Fruit fly (Drosophila melanogaster): ENCODE data around the gene RpL13A.

Gene RpL13A

dm6 chr3R:5660198-5660893, 36.1 kb downstream of the RpL13A start, which contains the start of gene Wdr33 (continued):
- peak in 1 of 3 experiments; percentile 56 for TF ChIP-seq lola (GFP tag; optimal IDR thresholded peaks at IDR 0.05)
- TF ChIP-seq CG1602 (GFP tag; optimal IDR thresholded peaks at IDR 0.05): peak; percentile 37
- no peak for TF ChIP-seq CG7271 (tag; optimal IDR thresholded peaks at IDR 0.05)
- TF ChIP-seq crol (GFP tag; IDR thresholded peaks at IDR 0.05): no peak
- no peak for TF ChIP-seq CG6683 (GFP tag; optimal IDR thresholded peaks at IDR 0.05)
- no peak for TF ChIP-seq Sox100B (GFP tag; optimal IDR thresholded peaks at IDR 0.05)
- no peak for TF ChIP-seq CG7987 (GFP tag; optimal IDR thresholded peaks at IDR 0.05)
- TF ChIP-seq hb (GFP tag; IDR thresholded peaks at IDR 0.05; ENCODE audit: partially characterized antibody): peak; percentile 84
- no peak for TF ChIP-seq CG2875 (GFP tag; optimal IDR thresholded peaks at IDR 0.05)
- TF ChIP-seq Bteb2 (GFP tag; optimal IDR thresholded peaks at IDR 0.05): peak; percentile 15
- no peak for TF ChIP-seq jing (GFP tag; optimal IDR thresholded peaks at IDR 0.05)
- TF ChIP-seq corto (GFP tag; optimal IDR thresholded peaks at IDR 0.05): peak; percentile 45
- TF ChIP-seq tx (GFP tag; optimal IDR thresholded peaks at IDR 0.05): no peak
- no peak for TF ChIP-seq Xrp1 (GFP tag; IDR thresholded peaks at IDR 0.05)

DNA sequence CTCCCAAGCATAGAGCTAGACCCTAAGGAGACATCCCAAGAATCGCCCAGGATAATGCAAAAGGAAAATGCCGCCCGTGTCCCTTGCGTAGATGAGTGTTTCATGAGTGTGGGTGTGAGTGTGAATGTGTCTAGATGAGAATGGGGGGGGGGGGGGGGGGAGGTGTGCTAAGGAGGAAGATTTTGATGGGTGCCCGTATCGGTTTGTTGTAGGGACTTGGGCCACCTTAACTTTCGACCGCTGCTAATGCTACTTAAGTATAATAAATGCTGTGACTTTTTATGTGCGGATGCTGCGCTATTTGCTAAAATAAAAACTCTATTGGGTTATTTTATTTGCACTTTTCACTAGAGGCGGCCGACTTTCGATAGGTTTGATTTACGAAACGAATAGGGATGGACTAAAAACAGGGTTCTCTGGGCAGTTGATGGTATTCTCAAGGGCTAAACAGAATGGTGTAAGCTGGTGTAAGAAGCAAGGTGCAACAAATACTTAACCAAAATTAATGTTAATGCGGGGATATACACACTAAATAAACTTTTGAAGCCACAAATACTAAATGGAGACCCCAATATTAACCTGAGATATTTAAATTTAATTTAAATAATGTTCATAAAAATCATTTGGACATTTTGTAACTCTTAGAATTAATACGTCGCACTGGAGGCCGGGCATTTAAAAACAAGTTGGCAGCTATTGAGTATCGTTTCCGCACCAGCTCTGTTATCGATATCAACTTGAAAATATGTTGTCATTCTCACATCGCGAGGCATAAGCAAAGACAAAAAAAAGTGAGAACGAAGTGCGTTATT, 44.9 kb downstream of the RpL13A start, which contains the start of the genes Xe7 and Atg17:
Gene Xe7 (minus strand): TSS at position 407 of the 812 bp plus-strand sequence.
Gene Atg17 (plus strand): TSS at position 786 of the 812 bp plus-strand sequence.
- TF ChIP-seq amos (GFP tag; IDR thresholded peaks at IDR 0.05; ENCODE audit: partially characterized antibody) (peak; percentile 59), ash1 (GFP tag; optimal IDR thresholded peaks at IDR 0.05) (peak; percentile 47), BtbVII (GFP tag; optimal IDR thresholded peaks at IDR 0.05) (peak; percentile 77), CG18476 (GFP tag; optimal IDR thresholded peaks at IDR 0.05) (peak; percentile 81), CG33557 (GFP tag; optimal IDR thresholded peaks at IDR 0.05) (peak; percentile 90), CG4328 (GFP tag; optimal IDR thresholded peaks at IDR 0.05) (peak; percentile 92), exex (tag; optimal IDR thresholded peaks at IDR 0.05) (no peak), CG10565 (GFP tag; optimal IDR thresholded peaks at IDR 0.05) (peak; percentile 24), CG11695 (GFP tag; IDR thresholded peaks at IDR 0.05) (peak; percentile 85), Kr (GFP tag; optimal IDR thresholded peaks at IDR 0.05) (no peak), ERR (GFP tag; optimal IDR thresholded peaks at IDR 0.05) (peak; percentile 35), H2.0 (GFP tag; IDR thresholded peaks at IDR 0.05) (peak; percentile 88), D19A (tag; optimal IDR thresholded peaks at IDR 0.05) (peak; percentile 79), Sry-δ (GFP tag; optimal IDR thresholded peaks at IDR 0.05) (peak; percentile 93), klu (GFP tag; IDR thresholded peaks at IDR 0.05) (peak; percentile 94), CG6272 (GFP tag; IDR thresholded peaks at IDR 0.05) (peak; percentile 95), toy (GFP tag; IDR thresholded peaks at IDR 0.05) (peak; percentile 80), Dek (tag; optimal IDR thresholded peaks at IDR 0.05) (peak; percentile 91), CG14050 (GFP tag; IDR thresholded peaks at IDR 0.05) (peak; percentile 83), CG6175 (GFP tag; IDR thresholded peaks at IDR 0.05) (peak; percentile 85; the same call in 2 of the 3 replicates), ab (GFP tag; optimal IDR thresholded peaks at IDR 0.05) (peak; percentile 71), CG13123 (GFP tag; optimal IDR thresholded peaks at IDR 0.05) (peak; percentile 78), CG43689 (GFP tag; IDR thresholded peaks at IDR 0.05) (peak; percentile 67; the same call in 1 of the 2 replicates), Asciz (GFP tag; optimal IDR thresholded peaks at IDR 0.05) (peak; percentile 24), CG9727 (GFP tag; optimal IDR thresholded peaks at IDR 0.05) (peak; percentile 91), Eip74EF (GFP tag; optimal IDR thresholded peaks at IDR 0.05) (peak in 1 of 2 experiments; percentile 75), ase (GFP tag; IDR thresholded peaks at IDR 0.05) (peak; percentile 85), abd-A (tag; optimal IDR thresholded peaks at IDR 0.05) (no peak), da (GFP tag; optimal IDR thresholded peaks at IDR 0.05) (peak; percentile 72), Atf-2 (GFP tag; optimal IDR thresholded peaks at IDR 0.05) (peak; percentile 85), grn (GFP tag; optimal IDR thresholded peaks at IDR 0.05) (no peak), CG15479 (GFP tag; optimal IDR thresholded peaks at IDR 0.05) (no peak)

All from whole organism, embryonic.